Worm (Caenorhabditis elegans): Measurements from ENCODE around the gene flp-6.

flp-6 gene

ce11 chrV:9462605-9463004 lies 9.2 kb upstream of the flp-6 start, which contains the start of gene F07D3.3:
TSS of gene F07D3.3 (minus strand) at chrV:9462705.
- TF ChIP-seq ceh-82 (tag; optimal IDR thresholded peaks at IDR 0.05), result no peak
- no peak for TF ChIP-seq fkh-2 (tag; optimal IDR thresholded peaks at IDR 0.05)
- TF ChIP-seq nhr-23 (tag; optimal IDR thresholded peaks at IDR 0.05), result no peak
- no peak for TF ChIP-seq nhr-77 (tag; optimal IDR thresholded peaks at IDR 0.05)
- TF ChIP-seq zag-1 (tag; optimal IDR thresholded peaks at IDR 0.05), result no peak
- no peak for TF ChIP-seq ceh-28 (tag; optimal IDR thresholded peaks at IDR 0.05)

- TF ChIP-seq ztf-11 (tag; optimal IDR thresholded peaks at IDR 0.05) (no peak), mml-1 (tag; optimal IDR thresholded peaks at IDR 0.05) (no peak), ceh-28 (tag; optimal IDR thresholded peaks at IDR 0.05) (no peak), pqm-1 (tag; optimal IDR thresholded peaks at IDR 0.05) (no peak), nhr-25 (tag; optimal IDR thresholded peaks at IDR 0.05) (no peak), lsy-12 (tag; optimal IDR thresholded peaks at IDR 0.05) (no peak), lin-15B (tag; optimal IDR thresholded peaks at IDR 0.05) (no peak), fkh-10 (GFP tag; optimal IDR thresholded peaks at IDR 0.05) (no peak), lin-39 (tag; optimal IDR thresholded peaks at IDR 0.05) (no peak), tbx-2 (tag; optimal IDR thresholded peaks at IDR 0.05) (no peak), ZK546.5 (tag; optimal IDR thresholded peaks at IDR 0.05) (no peak), skn-1 (tag; optimal IDR thresholded peaks at IDR 0.05) (no peak), ceh-16 (tag; optimal IDR thresholded peaks at IDR 0.05) (no peak), ztf-4 (tag; optimal IDR thresholded peaks at IDR 0.05) (no peak), fos-1 (tag; optimal IDR thresholded peaks at IDR 0.05) (no peak), ceh-82 (tag; optimal IDR thresholded peaks at IDR 0.05) (no peak), nhr-77 (tag; optimal IDR thresholded peaks at IDR 0.05) (no peak), eor-1 (tag; optimal IDR thresholded peaks at IDR 0.05) (no peak), ceh-9 (tag; optimal IDR thresholded peaks at IDR 0.05) (no peak), nhr-12 (tag; optimal IDR thresholded peaks at IDR 0.05) (no peak)
Measured at ce11 chrV:9465529-9465928, 6.2 kb upstream of the flp-6 start.

DNA sequence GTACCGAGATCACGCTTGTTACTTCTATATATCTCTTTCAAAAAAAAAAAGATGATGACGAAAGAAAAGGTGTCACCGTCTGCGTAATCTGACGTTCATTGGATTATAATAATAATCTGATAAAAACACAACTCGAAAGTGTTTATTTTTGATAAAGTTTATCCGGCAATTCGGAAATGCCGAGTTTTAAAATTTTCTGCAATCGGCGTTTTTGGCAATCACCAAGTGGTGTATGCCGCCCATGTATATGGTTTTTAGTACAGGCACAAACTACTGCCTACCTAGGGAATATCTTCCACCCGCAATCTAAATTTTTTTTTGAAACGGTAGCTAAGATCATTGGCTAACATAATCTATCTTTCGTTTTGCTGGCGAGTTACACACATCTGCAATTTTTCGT lies 2.1 kb downstream of the flp-6 start:
- TF ChIP-seq mml-1 (tag; optimal IDR thresholded peaks at IDR 0.05) (no peak), sea-2 (GFP tag; optimal IDR thresholded peaks at IDR 0.05) (no peak)

DNA sequence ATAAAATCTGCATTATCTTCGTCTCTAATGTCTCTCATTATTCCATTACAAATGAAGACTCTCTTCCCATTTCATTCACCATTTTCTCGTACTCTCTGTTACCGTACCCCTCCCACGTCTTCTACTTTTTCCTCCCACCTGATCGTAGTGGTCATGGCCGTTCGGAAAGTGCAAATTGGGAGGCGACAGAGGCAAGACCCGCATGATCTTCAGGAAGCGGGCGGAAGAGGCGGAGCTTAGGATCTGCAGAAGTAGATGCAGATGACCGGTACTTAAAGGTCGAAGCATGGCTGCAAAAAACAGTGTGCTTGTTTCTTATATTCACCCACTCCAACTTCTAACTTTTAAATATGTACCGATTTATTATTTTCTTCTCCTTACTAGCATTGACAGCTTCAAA lies 6.1 kb downstream of the flp-6 start, which contains the start of gene nas-3:
Gene nas-3 (plus strand): TSS at position 301 of the 400 bp plus-strand sequence.
- TF ChIP-seq lin-39 (tag; optimal IDR thresholded peaks at IDR 0.05), result no peak
- TF ChIP-seq elt-2 (tag; optimal IDR thresholded peaks at IDR 0.05), result no peak
- no peak for TF ChIP-seq ZK546.5 (tag; optimal IDR thresholded peaks at IDR 0.05)
- TF ChIP-seq elt-1 (tag; optimal IDR thresholded peaks at IDR 0.05), result no peak
- no peak for TF ChIP-seq nhr-25 (tag; optimal IDR thresholded peaks at IDR 0.05)
- TF ChIP-seq hmg-11 (tag; optimal IDR thresholded peaks at IDR 0.05), result no peak
- TF ChIP-seq ceh-28 (tag; optimal IDR thresholded peaks at IDR 0.05), result no peak
- no peak for TF ChIP-seq nhr-77 (tag; optimal IDR thresholded peaks at IDR 0.05)
- no peak for TF ChIP-seq nfya-1 (tag; optimal IDR thresholded peaks at IDR 0.05; ENCODE audit: insufficient read depth)
- no peak for TF ChIP-seq nhr-237 (tag; optimal IDR thresholded peaks at IDR 0.05)
- TF ChIP-seq skn-1 (tag; optimal IDR thresholded peaks at IDR 0.05), result no peak
- no peak for TF ChIP-seq nhr-12 (tag; optimal IDR thresholded peaks at IDR 0.05)

DNA sequence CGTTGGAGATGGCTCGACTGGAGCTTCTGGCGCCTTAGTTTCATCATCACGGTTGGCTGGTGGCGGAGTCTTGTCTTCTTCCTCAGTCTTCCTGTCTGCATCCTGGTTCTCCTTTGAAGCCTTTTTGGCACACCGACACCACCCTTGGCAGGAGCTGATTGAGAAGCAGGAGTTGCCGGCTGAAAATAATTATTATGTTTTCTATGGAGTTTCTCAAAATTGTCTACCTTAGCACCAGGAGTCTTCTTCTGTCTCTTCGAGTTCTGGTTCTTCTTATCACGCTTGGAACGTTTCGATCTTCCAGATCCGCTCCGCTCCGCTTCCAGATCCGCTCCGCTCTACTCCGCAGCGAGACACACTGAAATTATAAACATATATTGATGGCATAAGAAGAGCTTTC lies 8.8 kb downstream of the flp-6 start, which contains the start of gene K06A4.6:
Gene K06A4.6 (minus strand): TSS at position 101 of the 400 bp plus-strand sequence.
- TF ChIP-seq hmg-11 (tag; optimal IDR thresholded peaks at IDR 0.05) (no peak), ZK546.5 (tag; optimal IDR thresholded peaks at IDR 0.05) (no peak), ceh-16 (tag; optimal IDR thresholded peaks at IDR 0.05) (no peak), elt-2 (tag; optimal IDR thresholded peaks at IDR 0.05) (no peak), tbx-2 (tag; optimal IDR thresholded peaks at IDR 0.05) (no peak), lin-39 (tag; optimal IDR thresholded peaks at IDR 0.05) (no peak), nhr-25 (tag; optimal IDR thresholded peaks at IDR 0.05) (no peak), jun-1 (tag; optimal IDR thresholded peaks at IDR 0.05) (no peak), zag-1 (tag; optimal IDR thresholded peaks at IDR 0.05) (no peak), ztf-4 (tag; optimal IDR thresholded peaks at IDR 0.05) (no peak), fkh-10 (GFP tag; optimal IDR thresholded peaks at IDR 0.05) (no peak), elt-1 (tag; optimal IDR thresholded peaks at IDR 0.05) (no peak), nhr-67 (tag; optimal IDR thresholded peaks at IDR 0.05) (no peak), unc-39 (tag; optimal IDR thresholded peaks at IDR 0.05) (no peak), ama-1 (optimal IDR thresholded peaks at IDR 0.05) (no peak)
